Fruit fly (Drosophila melanogaster): ENCODE measurements around the gene MICU1.
A peak's percentile ranks its signal among the peaks of the same experiment; 100 is the strongest.

Gene MICU1

dm6 chr2L:7150775-7151174 lies 31.3 kb upstream of the MICU1 start:
- peak; percentile 62 for TF ChIP-seq tgo (GFP tag; IDR thresholded peaks at IDR 0.05)
- TF ChIP-seq CoRest (tag; optimal IDR thresholded peaks at IDR 0.05), result peak; percentile 64
- peak; percentile 68 for TF ChIP-seq grau (tag; optimal IDR thresholded peaks at IDR 0.05)
- peak; percentile 51 for TF ChIP-seq CG10366 (GFP tag; IDR thresholded peaks at IDR 0.05)
- no peak for TF ChIP-seq Poxn (GFP tag; IDR thresholded peaks at IDR 0.05)
- peak; percentile 37 for TF ChIP-seq tap (tag; optimal IDR thresholded peaks at IDR 0.05)
- peak; percentile 17 for TF ChIP-seq CG1602 (GFP tag; optimal IDR thresholded peaks at IDR 0.05)
- no peak for TF ChIP-seq fru (optimal IDR thresholded peaks at IDR 0.05)
- TF ChIP-seq Elba2 (GFP tag; optimal IDR thresholded peaks at IDR 0.05), result no peak
- no peak for TF ChIP-seq crp (GFP tag; optimal IDR thresholded peaks at IDR 0.05)
- TF ChIP-seq bab2 (GFP tag; optimal IDR thresholded peaks at IDR 0.05), result no peak
- peak; percentile 61 for TF ChIP-seq CG10979 (tag; optimal IDR thresholded peaks at IDR 0.05)
- TF ChIP-seq CG13424 (tag; optimal IDR thresholded peaks at IDR 0.05), result peak; percentile 78
- peak; percentile 27 for TF ChIP-seq CG14710 (tag; optimal IDR thresholded peaks at IDR 0.05)
- peak; percentile 73 for TF ChIP-seq CG11695 (GFP tag; IDR thresholded peaks at IDR 0.05)
- TF ChIP-seq slou (GFP tag; optimal IDR thresholded peaks at IDR 0.05), result no peak
- no peak for TF ChIP-seq CG33213 (GFP tag; optimal IDR thresholded peaks at IDR 0.05)
- peak; percentile 6 for TF ChIP-seq Xbp1 (GFP tag; optimal IDR thresholded peaks at IDR 0.05)
- peak; percentile 73 for TF ChIP-seq CG7839 (tag; optimal IDR thresholded peaks at IDR 0.05)
- peak in 1 of 3 experiments; percentile 74 for TF ChIP-seq Stat92E (GFP tag; optimal IDR thresholded peaks at IDR 0.05)
- TF ChIP-seq gce (GFP tag; IDR thresholded peaks at IDR 0.05), result 0 out of 3 replicates have a peak, but pooled peaks have one; percentile 37
- 0 out of 3 replicates have a peak, but pooled peaks have one; percentile 44 for TF ChIP-seq Aef1 (GFP tag; IDR thresholded peaks at IDR 0.05)
- TF ChIP-seq row (GFP tag; IDR thresholded peaks at IDR 0.05), result peak; percentile 80
- no peak for TF ChIP-seq CG8290 (GFP tag; optimal IDR thresholded peaks at IDR 0.05)
- no peak for TF ChIP-seq CG8290 (tag; optimal IDR thresholded peaks at IDR 0.05)
- no peak for TF ChIP-seq cas (GFP tag; IDR thresholded peaks at IDR 0.05)
- peak; percentile 54; the same call in 1 of the 2 replicates for TF ChIP-seq CG31441 (GFP tag; IDR thresholded peaks at IDR 0.05)
- TF ChIP-seq tup (GFP tag; optimal IDR thresholded peaks at IDR 0.05), result no peak
- TF ChIP-seq wor (GFP tag; IDR thresholded peaks at IDR 0.05), result peak; percentile 49; the same call in 1 of the 2 replicates
- TF ChIP-seq dpn (GFP tag; optimal IDR thresholded peaks at IDR 0.05), result peak in 1 of 2 experiments; percentile 1
- no peak for TF ChIP-seq sc (optimal IDR thresholded peaks at IDR 0.05)
- peak; percentile 9 for TF ChIP-seq sc (GFP tag; optimal IDR thresholded peaks at IDR 0.05)
- peak; percentile 11; the same call in 1 of the 2 replicates for TF ChIP-seq CG14441 (GFP tag; IDR thresholded peaks at IDR 0.05)
- peak; percentile 53 for TF ChIP-seq ATbp (GFP tag; optimal IDR thresholded peaks at IDR 0.05)
- TF ChIP-seq ase (GFP tag; IDR thresholded peaks at IDR 0.05), result 0 out of 3 replicates have a peak, but pooled peaks have one; percentile 14
- TF ChIP-seq CG30403 (GFP tag; optimal IDR thresholded peaks at IDR 0.05), result peak; percentile 15
- TF ChIP-seq sd (tag; optimal IDR thresholded peaks at IDR 0.05), result peak; percentile 48
- peak; percentile 25; the same call in 1 of the 2 replicates for TF ChIP-seq CG11247 (GFP tag; IDR thresholded peaks at IDR 0.05)
- peak; percentile 49 for TF ChIP-seq CG9437 (GFP tag; optimal IDR thresholded peaks at IDR 0.05)
- TF ChIP-seq gsb (GFP tag; IDR thresholded peaks at IDR 0.05), result no peak
- peak; percentile 72 for TF ChIP-seq Xrp1 (GFP tag; IDR thresholded peaks at IDR 0.05)
- peak; percentile 59; the same call in 2 of the 3 replicates for TF ChIP-seq zfh1 (GFP tag; IDR thresholded peaks at IDR 0.05)
- peak; percentile 20 for TF ChIP-seq Abd-B (GFP tag; optimal IDR thresholded peaks at IDR 0.05)
- TF ChIP-seq ro (GFP tag; IDR thresholded peaks at IDR 0.05), result peak; percentile 8; the same call in 1 of the 2 replicates
- peak; percentile 47; the same call in 1 of the 2 replicates for TF ChIP-seq CG32772 (GFP tag; IDR thresholded peaks at IDR 0.05)
- peak in 1 of 2 experiments; percentile 80 for TF ChIP-seq Hr51 (GFP tag; optimal IDR thresholded peaks at IDR 0.05)
- peak; percentile 17 for TF ChIP-seq CG5245 (GFP tag; optimal IDR thresholded peaks at IDR 0.05)
- peak; percentile 75 for TF ChIP-seq CG17328 (GFP tag; IDR thresholded peaks at IDR 0.05)
- TF ChIP-seq Opbp (GFP tag; IDR thresholded peaks at IDR 0.05; ENCODE audit: partially characterized antibody), result no peak
- peak; percentile 54; the same call in 1 of the 2 replicates for TF ChIP-seq Awh (GFP tag; IDR thresholded peaks at IDR 0.05)
- TF ChIP-seq Hr3 (GFP tag; optimal IDR thresholded peaks at IDR 0.05), result peak; percentile 27
